Worm (Caenorhabditis elegans): ENCODE data around the gene glrx-22.

DNA sequence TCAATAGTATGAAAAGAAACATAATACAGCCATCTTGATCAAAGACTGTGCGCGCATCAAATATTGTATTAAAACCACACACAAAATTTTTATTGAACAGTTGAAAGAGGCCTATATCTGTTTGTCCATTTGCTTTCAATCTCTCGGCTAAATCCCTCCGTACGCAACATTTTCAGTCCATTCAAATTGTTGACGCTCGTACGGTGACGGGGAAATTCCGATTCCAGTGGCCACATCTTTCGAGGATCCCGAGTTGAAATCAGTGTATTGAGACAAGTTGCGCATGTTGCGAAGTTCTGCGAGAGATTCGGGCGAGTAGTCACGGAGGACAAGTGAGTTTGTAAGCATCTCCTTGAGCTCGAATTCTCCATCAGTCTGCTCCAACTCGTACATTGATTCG lies 36.5 kb downstream of the glrx-22 start:
- TF ChIP-seq snpc-4 (tag; optimal IDR thresholded peaks at IDR 0.05) = no peak
- no peak for TF ChIP-seq lin-32 (GFP tag; optimal IDR thresholded peaks at IDR 0.05)
- no peak for TF ChIP-seq sptf-1 (tag; optimal IDR thresholded peaks at IDR 0.05)
- no peak for TF ChIP-seq ces-1 (GFP tag; optimal IDR thresholded peaks at IDR 0.05)
- no peak for TF ChIP-seq elt-1 (tag; optimal IDR thresholded peaks at IDR 0.05; ENCODE audit: borderline replicate concordance, insufficient read depth)
- no peak for TF ChIP-seq lsy-2 (tag; optimal IDR thresholded peaks at IDR 0.05)

All from whole organism, mixed stage, embryonic.